Worm (Caenorhabditis elegans) whole organism, L4 larva: ENCODE data around the gene dac-1.

ENCODE experiments used
- D1046.2 ChIP-seq: fragments of 200-800 bp; sonication (Bioruptor generic); IDR thresholded peaks from 2 replicates; pipeline ENCODE4 v1.3.6; 2022; ENCODE audit warnings: missing genetic modification characterization, missing compliant biosample characterization
- F26F4.8 ChIP-seq: fragments of 200-800 bp; sonication (Bioruptor generic); conservative IDR thresholded peaks from 2 replicates; pipeline ENCODE4 v1.3.6; 2022; ENCODE audit warnings: missing genetic modification characterization, missing compliant biosample characterization
- Y48G9A.11 ChIP-seq: fragments of 200-800 bp; sonication (Bioruptor generic); IDR thresholded peaks from 2 replicates; pipeline ENCODE4 v1.3.6; 2022; ENCODE audit warnings: missing genetic modification reagents, missing genetic modification characterization, missing compliant biosample characterization
- Y5F2A.4 ChIP-seq: fragments of 200-800 bp; sonication (Bioruptor generic); optimal IDR thresholded peaks from 2 replicates; lab custom pipeline; 2018; ENCODE audit warnings: mild to moderate bottlenecking, missing genetic modification characterization, missing compliant biosample characterization
- Y75B8A.6 ChIP-seq: fragments of 200-800 bp; sonication (Bioruptor generic); IDR thresholded peaks from 2 replicates; pipeline ENCODE4 v1.3.6; 2022; ENCODE audit warnings: missing genetic modification reagents, missing genetic modification characterization, missing compliant biosample characterization
- ZK337.2 ChIP-seq: fragments of 200-800 bp; sonication (Bioruptor generic); IDR thresholded peaks from 2 replicates; pipeline ENCODE4 v1.3.6; 2022; ENCODE audit warnings: missing genetic modification reagents, missing genetic modification characterization, missing compliant biosample characterization
- aly-2 ChIP-seq: sonication (generic microtip); optimal IDR thresholded peaks from 2 replicates; lab custom pipeline; 2018; ENCODE audit warnings: missing biosample characterization, missing genetic modification characterization
- ama-1 ChIP-seq: fragments of 150-350 bp; optimal IDR thresholded peaks from 2 replicates; lab custom pipeline; 2014; ENCODE audit warnings: inconsistent platforms, mixed read lengths
- arid-1 ChIP-seq: fragments of 200-800 bp; sonication (Bioruptor generic); conservative IDR thresholded peaks from 2 replicates; pipeline ENCODE4 v1.3.6; 2022; ENCODE audit warnings: missing genetic modification reagents, missing genetic modification characterization, missing compliant biosample characterization
- attf-4 ChIP-seq: sonication (generic microtip); optimal IDR thresholded peaks from 3 replicates; lab custom pipeline; 2017; ENCODE audit warnings: missing biosample characterization, missing genetic modification characterization
- ceh-28 ChIP-seq: fragments of 150-350 bp; optimal IDR thresholded peaks from 2 replicates; lab custom pipeline; 2014; ENCODE audit warnings: missing biosample characterization, missing genetic modification reagents, missing genetic modification characterization
- ceh-32 ChIP-seq: sonication (generic microtip); optimal IDR thresholded peaks from 2 replicates; lab custom pipeline; 2016; ENCODE audit warnings: mild to moderate bottlenecking, missing genetic modification characterization, missing compliant biosample characterization; ENCODE audit not compliant: poor library complexity
- ceh-82 ChIP-seq: sonication (generic microtip); optimal IDR thresholded peaks from 2 replicates; lab custom pipeline; 2017; ENCODE audit warnings: missing biosample characterization, missing genetic modification characterization
- daf-19 ChIP-seq: fragments of 200-800 bp; sonication (Bioruptor generic); conservative IDR thresholded peaks from 2 replicates; pipeline ENCODE4 v1.3.6; 2022; ENCODE audit warnings: missing genetic modification characterization, missing compliant biosample characterization
- daf-8 ChIP-seq: fragments of 200-800 bp; sonication (Bioruptor generic); IDR thresholded peaks from 2 replicates; pipeline ENCODE4 v1.3.6; 2022; ENCODE audit warnings: missing genetic modification characterization, missing compliant biosample characterization
- dmd-6 ChIP-seq: fragments of 200-800 bp; sonication (Bioruptor generic); IDR thresholded peaks from 2 replicates; pipeline ENCODE4 v1.3.6; 2022; ENCODE audit warnings: missing genetic modification reagents, missing genetic modification characterization, missing compliant biosample characterization
- egl-27 ChIP-seq: sonication (generic microtip); optimal IDR thresholded peaks from 3 replicates; lab custom pipeline; 2017; ENCODE audit warnings: missing biosample characterization, missing genetic modification reagents, missing genetic modification characterization
- fos-1 ChIP-seq: fragments of 150-350 bp; optimal IDR thresholded peaks from 2 replicates; lab custom pipeline; 2014; ENCODE audit warnings: missing biosample characterization, missing genetic modification characterization
- hif-1 ChIP-seq, 2 experiments: sonication (generic microtip); optimal IDR thresholded peaks; 2 replicates each; lab custom pipeline; 2016 to 2017; ENCODE audit warnings: missing compliant biosample characterization in 2 of 2, missing genetic modification characterization in 2 of 2, missing genetic modification reagents in 2 of 2, missing genotype in 2 of 2, mild to moderate bottlenecking in 1 of 2
- hlh-11 ChIP-seq: fragments of 200-800 bp; sonication (Bioruptor generic); optimal IDR thresholded peaks from 2 replicates; lab custom pipeline; 2018; ENCODE audit warnings: mild to moderate bottlenecking, missing genetic modification characterization, missing compliant biosample characterization
- hmg-1.1 ChIP-seq: fragments of 200-800 bp; sonication (Bioruptor generic); IDR thresholded peaks from 2 replicates; pipeline ENCODE4 v1.3.6; 2022; ENCODE audit warnings: missing genetic modification reagents, missing genetic modification characterization, missing compliant biosample characterization
- lim-7 ChIP-seq: fragments of 200-800 bp; sonication (Bioruptor generic); IDR thresholded peaks from 2 replicates; pipeline ENCODE4 v1.3.6; 2022; ENCODE audit warnings: missing genetic modification characterization, missing compliant biosample characterization
- lin-38 ChIP-seq: fragments of 200-800 bp; sonication (Bioruptor generic); IDR thresholded peaks from 2 replicates; pipeline ENCODE4 v1.3.6; 2022; ENCODE audit warnings: missing genetic modification reagents, missing genetic modification characterization, missing compliant biosample characterization
- lsy-2 ChIP-seq, 2 experiments: fragments of 150-350 bp in 1 of 2; sonication (generic microtip) in 1 of 2; optimal IDR thresholded peaks; 2 replicates each; lab custom pipeline; 2014 to 2017; ENCODE audit warnings: missing biosample characterization in 2 of 2, missing genetic modification characterization in 2 of 2
- madf-5 ChIP-seq, 2 experiments: fragments of 200-800 bp; sonication (Bioruptor generic); IDR thresholded peaks; 2 replicates each; pipeline ENCODE4 v1.3.6; 2022; ENCODE audit warnings: missing compliant biosample characterization in 2 of 2, missing genetic modification characterization in 2 of 2
- mdt-29 ChIP-seq: fragments of 200-800 bp; sonication (Bioruptor generic); IDR thresholded peaks from 2 replicates; pipeline ENCODE4 v1.3.6; 2022; ENCODE audit warnings: missing genetic modification reagents, missing genetic modification characterization, missing compliant biosample characterization
- mep-1 ChIP-seq: fragments of 150-350 bp; sonication (generic microtip); optimal IDR thresholded peaks from 3 replicates; lab custom pipeline; 2014; ENCODE audit warnings: missing biosample characterization, missing genetic modification characterization
- nhr-11 ChIP-seq: fragments of 150-350 bp; optimal IDR thresholded peaks from 2 replicates; lab custom pipeline; 2014; ENCODE audit warnings: missing biosample characterization, missing genetic modification characterization
- nhr-28 ChIP-seq: fragments of 150-350 bp; optimal IDR thresholded peaks from 2 replicates; lab custom pipeline; 2014; ENCODE audit warnings: missing biosample characterization, missing genetic modification characterization
- nhr-41 ChIP-seq: fragments of 200-800 bp; sonication (Bioruptor generic); IDR thresholded peaks from 2 replicates; pipeline ENCODE4 v1.3.6; 2022; ENCODE audit warnings: missing genetic modification reagents, missing genetic modification characterization, missing compliant biosample characterization
- nhr-42 ChIP-seq: fragments of 200-800 bp; sonication (Bioruptor generic); IDR thresholded peaks from 2 replicates; pipeline ENCODE4 v1.3.6; 2022; ENCODE audit warnings: missing genetic modification characterization, missing compliant biosample characterization
- nhr-6 ChIP-seq: fragments of 150-350 bp; optimal IDR thresholded peaks from 2 replicates; lab custom pipeline; 2014; ENCODE audit warnings: missing biosample characterization, missing genetic modification characterization
- nhr-77 ChIP-seq: fragments of 150-350 bp; optimal IDR thresholded peaks from 2 replicates; lab custom pipeline; 2014; ENCODE audit warnings: missing biosample characterization, missing genetic modification characterization
- pqm-1 ChIP-seq: sonication (generic microtip); optimal IDR thresholded peaks from 2 replicates; lab custom pipeline; 2017; ENCODE audit warnings: missing biosample characterization, missing genetic modification characterization
- rbr-2 ChIP-seq: sonication (generic microtip); optimal IDR thresholded peaks from 2 replicates; lab custom pipeline; 2016; ENCODE audit warnings: missing genotype, missing genetic modification characterization, missing compliant biosample characterization
- set-16 ChIP-seq: fragments of 200-800 bp; sonication (Bioruptor generic); IDR thresholded peaks from 2 replicates; pipeline ENCODE4 v1.3.6; 2022; ENCODE audit warnings: missing genetic modification reagents, missing genetic modification characterization, missing compliant biosample characterization
- spr-1 ChIP-seq: sonication (generic microtip); optimal IDR thresholded peaks from 2 replicates; lab custom pipeline; 2016; ENCODE audit warnings: mild to moderate bottlenecking, missing genetic modification characterization, missing compliant biosample characterization
- tra-1 ChIP-seq: fragments of 200-800 bp; sonication (Bioruptor generic); IDR thresholded peaks from 2 replicates; pipeline ENCODE4 v1.3.6; 2022; ENCODE audit warnings: missing genetic modification reagents, missing genetic modification characterization, missing compliant biosample characterization
- unc-130 ChIP-seq: sonication (generic microtip); optimal IDR thresholded peaks from 2 replicates; lab custom pipeline; 2016; ENCODE audit warnings: missing genetic modification reagents, missing genetic modification characterization, missing compliant biosample characterization
- unc-62 ChIP-seq, 3 experiments: fragments of 150-350 bp in 1 of 3; sonication (generic microtip); optimal IDR thresholded peaks in 2 of 3; peaks in 1 of 3; 1 replicate in 1 of 3; 2 replicates in 2 of 3; lab custom pipeline; 2014 to 2017; ENCODE audit warnings: missing biosample characterization in 3 of 3, missing genetic modification characterization in 3 of 3, missing genetic modification reagents in 3 of 3, missing genotype in 1 of 3
- vab-7 ChIP-seq: fragments of 200-800 bp; sonication (Bioruptor generic); IDR thresholded peaks from 2 replicates; pipeline ENCODE4 v1.3.6; 2022; ENCODE audit warnings: missing genetic modification reagents, missing genetic modification characterization, missing compliant biosample characterization
- zfp-2 ChIP-seq: sonication (generic microtip); optimal IDR thresholded peaks from 2 replicates; lab custom pipeline; 2016; ENCODE audit warnings: mild to moderate bottlenecking, missing genetic modification characterization, missing compliant biosample characterization
- zip-11 ChIP-seq: fragments of 200-800 bp; sonication (Bioruptor generic); IDR thresholded peaks from 2 replicates; pipeline ENCODE4 v1.3.6; 2022; ENCODE audit warnings: missing genetic modification characterization, missing compliant biosample characterization
- zip-2 ChIP-seq: fragments of 150-350 bp; optimal IDR thresholded peaks from 2 replicates; lab custom pipeline; 2014; ENCODE audit warnings: missing biosample characterization, missing genetic modification characterization

Gene dac-1

ce11 chrIII:845485-845884 is 29.5 kb downstream of the dac-1 start, which contains the start of gene K02F3.2 (continued):
- TF ChIP-seq mdt-29 (no peak), aly-2 (tag; lab: Kevin White, UChicago) (no peak), hif-1 (tag; optimal IDR thresholded peaks at IDR 0.05; lab: Kevin White, UChicago) (peak in 1 of 2 experiments; percentile 47), Y75B8A.6 (no peak), ama-1 (lab: Kevin White, UChicago) (no peak), madf-5 (GFP tag; IDR thresholded peaks at IDR 0.05; lab: Robert Waterston, UW) (no peak), rbr-2 (peak; percentile 25), spr-1 (tag; lab: Kevin White, UChicago) (no peak), nhr-6 (tag; lab: Kevin White, UChicago) (no peak), hlh-11 (tag; lab: Kevin White, UChicago) (peak; percentile 82), D1046.2 (GFP tag; lab: Robert Waterston, UW) (no peak), attf-4 (tag; lab: Kevin White, UChicago) (no peak), daf-19 (no peak), daf-8 (GFP tag; lab: Robert Waterston, UW) (no peak), ceh-32 (tag; lab: Kevin White, UChicago) (no peak), zip-2 (tag; lab: Kevin White, UChicago) (no peak), nhr-28 (tag; lab: Kevin White, UChicago) (peak; percentile 91), ceh-28 (tag; lab: Kevin White, UChicago) (no peak), nhr-11 (tag; lab: Kevin White, UChicago) (peak; percentile 37), arid-1 (no peak)

ce11 chrIII:852296-852695 is 36.4 kb downstream of the dac-1 start, which contains the start of gene moma-1:
Gene moma-1 (minus strand): TSS chrIII:852396.
- TF ChIP-seq nhr-28 (tag; lab: Kevin White, UChicago) (no peak), fos-1 (tag; lab: Kevin White, UChicago) (no peak), Y48G9A.11 (GFP tag; lab: Robert Waterston, UW) (peak; percentile 30; the same call in 1 of the 2 replicates), Y5F2A.4 (GFP tag; lab: Kevin White, UChicago) (no peak), lin-38 (GFP tag; lab: Robert Waterston, UW) (peak; percentile 39; the same call in 1 of the 2 replicates), mep-1 (no peak), vab-7 (GFP tag; lab: Robert Waterston, UW) (no peak)

ce11 chrIII:853414-853813 is 37.5 kb downstream of the dac-1 start:
- TF ChIP-seq unc-130 (GFP tag; lab: Kevin White, UChicago): no peak
- 0 out of 4 replicates have a peak, but pooled peaks of 1 of the 2 experiments have one; percentile 14 for TF ChIP-seq madf-5 (GFP tag; IDR thresholded peaks at IDR 0.05; lab: Robert Waterston, UW)
- TF ChIP-seq lim-7: peak; percentile 18; the same call in 1 of the 2 replicates
- no peak for TF ChIP-seq nhr-41 (GFP tag; lab: Robert Waterston, UW)
- TF ChIP-seq nhr-42 (GFP tag; lab: Robert Waterston, UW): no peak
- no peak for TF ChIP-seq zip-11 (GFP tag; lab: Robert Waterston, UW)
- TF ChIP-seq egl-27 (tag; lab: Kevin White, UChicago): no peak
- TF ChIP-seq zfp-2: no peak
- TF ChIP-seq ceh-82 (tag; lab: Kevin White, UChicago): no peak
- peak; percentile 94 for TF ChIP-seq set-16
- no peak for TF ChIP-seq F26F4.8 (GFP tag; lab: Robert Waterston, UW)
- no peak for TF ChIP-seq pqm-1 (tag; lab: Kevin White, UChicago)
- no peak for TF ChIP-seq tra-1 (GFP tag; lab: Robert Waterston, UW)
- TF ChIP-seq hmg-1.1 (GFP tag; lab: Robert Waterston, UW): no peak
- TF ChIP-seq Y75B8A.6: 0 out of 2 replicates have a peak, but pooled peaks have one; percentile 31
- no peak for TF ChIP-seq lsy-2 (tag; optimal IDR thresholded peaks at IDR 0.05; lab: Kevin White, UChicago)
- no peak for TF ChIP-seq nhr-77 (tag; lab: Kevin White, UChicago)
- 0 out of 2 replicates have a peak, but pooled peaks have one; percentile 20 for TF ChIP-seq ZK337.2
- peak in 1 of 2 experiments; percentile 74 for TF ChIP-seq unc-62 (GFP tag; optimal IDR thresholded peaks at IDR 0.05 in 1 of 2; lab: Kevin White, UChicago)
- TF ChIP-seq unc-62 (tag; optimal IDR thresholded peaks at IDR 0.05; lab: Kevin White, UChicago): no peak
- no peak for TF ChIP-seq hif-1 (tag; optimal IDR thresholded peaks at IDR 0.05; lab: Kevin White, UChicago)
- no peak for TF ChIP-seq dmd-6 (GFP tag; lab: Robert Waterston, UW)
- TF ChIP-seq, all 104 proteins: peak for 6
